Fruit fly (Drosophila melanogaster) whole organism, embryonic: Measurements from ENCODE around the gene Peritrophin-15a.
A peak's percentile ranks its signal among the peaks of the same experiment; 100 is the strongest.

Experiments
- Adf1 ChIP-seq: fragments of 200-800 bp; sonication (Bioruptor generic); IDR thresholded peaks from 2 replicates; pipeline ENCODE4 v1.3.6; 2022; ENCODE audit warnings: missing biosample characterization, missing genetic modification characterization
- BtbVII ChIP-seq: fragments of 200-800 bp; sonication (Bioruptor generic); optimal IDR thresholded peaks from 3 replicates; lab custom pipeline; 2017; ENCODE audit warnings: missing biosample characterization, mild to moderate bottlenecking, missing genetic modification characterization
- CG10366 ChIP-seq: fragments of 200-800 bp; sonication (Bioruptor generic); IDR thresholded peaks from 2 replicates; pipeline ENCODE4 v1.3.6; 2022; ENCODE audit warnings: missing biosample characterization, missing genetic modification characterization
- CG13287 ChIP-seq: fragments of 200-800 bp; sonication (Bioruptor generic); IDR thresholded peaks from 2 replicates; pipeline ENCODE4 v1.3.6; 2022; ENCODE audit warnings: missing biosample characterization, missing genetic modification characterization; ENCODE audit not compliant: partially characterized antibody
- CG14667 ChIP-seq: fragments of 200-800 bp; sonication (Bioruptor generic); IDR thresholded peaks from 2 replicates; pipeline ENCODE4 v1.3.6; 2022; ENCODE audit warnings: missing biosample characterization, missing genetic modification characterization
- CG15479 ChIP-seq: fragments of 200-800 bp; sonication (Bioruptor generic); optimal IDR thresholded peaks from 3 replicates; lab custom pipeline; 2019; ENCODE audit warnings: missing biosample characterization, mild to moderate bottlenecking, missing genetic modification characterization, moderate library complexity
- CG1792 ChIP-seq: fragments of 200-800 bp; sonication (Bioruptor generic); optimal IDR thresholded peaks from 2 replicates; lab custom pipeline; 2016; ENCODE audit warnings: missing biosample characterization, missing genetic modification characterization
- CG2199 ChIP-seq: fragments of 200-800 bp; sonication (Bioruptor generic); IDR thresholded peaks from 3 replicates; pipeline ENCODE4 v1.3.6; 2022; ENCODE audit warnings: missing biosample characterization, missing genetic modification characterization
- CG2678 ChIP-seq: fragments of 200-800 bp; sonication (Bioruptor generic); optimal IDR thresholded peaks from 3 replicates; lab custom pipeline; 2019; ENCODE audit warnings: missing biosample characterization, mild to moderate bottlenecking, missing genetic modification characterization, moderate library complexity
- CG3065 ChIP-seq: fragments of 200-800 bp; sonication (Bioruptor generic); optimal IDR thresholded peaks from 2 replicates; lab custom pipeline; 2016; ENCODE audit warnings: missing biosample characterization, missing genetic modification characterization
- CG34224 ChIP-seq: fragments of 200-800 bp; sonication (Bioruptor generic); IDR thresholded peaks from 3 replicates; pipeline ENCODE4 v1.3.6; 2022; ENCODE audit warnings: missing biosample characterization, missing genetic modification characterization; ENCODE audit not compliant: partially characterized antibody
- CG5180 ChIP-seq: fragments of 200-800 bp; sonication (Bioruptor generic); optimal IDR thresholded peaks from 3 replicates; lab custom pipeline; 2017; ENCODE audit warnings: missing biosample characterization, missing genetic modification characterization, mild to moderate bottlenecking, moderate library complexity, missing genetic modification reagents
- CG8281 ChIP-seq: fragments of 200-800 bp; sonication (Bioruptor generic); optimal IDR thresholded peaks from 2 replicates; lab custom pipeline; 2018; ENCODE audit warnings: missing biosample characterization, mild to moderate bottlenecking, missing genetic modification characterization, moderate library complexity
- Drgx ChIP-seq: fragments of 200-800 bp; sonication (Bioruptor generic); IDR thresholded peaks from 2 replicates; pipeline ENCODE4 v1.3.6; 2022; ENCODE audit warnings: missing biosample characterization, missing genetic modification characterization
- Ets65A ChIP-seq: fragments of 200-800 bp; sonication (Bioruptor generic); peaks from one replicate; lab custom pipeline; 2016; ENCODE audit warnings: missing biosample characterization, missing genetic modification characterization
- Fer3 ChIP-seq: fragments of 200-800 bp; sonication (Bioruptor generic); optimal IDR thresholded peaks from 2 replicates; lab custom pipeline; 2018; ENCODE audit warnings: missing biosample characterization, mild to moderate bottlenecking, missing genetic modification characterization, moderate library complexity
- Kr ChIP-seq: fragments of 200-800 bp; sonication (Bioruptor generic); optimal IDR thresholded peaks from 2 replicates; lab custom pipeline; 2017; ENCODE audit warnings: missing biosample characterization, mild to moderate bottlenecking, missing genetic modification characterization
- Med ChIP-seq: fragments of 200-800 bp; sonication (Bioruptor generic); peaks from one replicate; lab custom pipeline; 2016; ENCODE audit warnings: missing biosample characterization, missing genetic modification characterization, mild to moderate bottlenecking, inconsistent platforms, moderate library complexity
- Mrtf ChIP-seq: fragments of 200-800 bp; sonication (Bioruptor generic); IDR thresholded peaks from 3 replicates; pipeline ENCODE4 v1.3.6; 2022; ENCODE audit warnings: missing biosample characterization, missing genetic modification characterization
- Opbp ChIP-seq: fragments of 200-800 bp; sonication (Bioruptor generic); IDR thresholded peaks from 3 replicates; pipeline ENCODE4 v1.3.6; 2022; ENCODE audit warnings: missing biosample characterization, missing genetic modification characterization; ENCODE audit not compliant: partially characterized antibody
- Optix ChIP-seq: fragments of 200-800 bp; sonication (Bioruptor generic); IDR thresholded peaks from 3 replicates; pipeline ENCODE4 v1.3.6; 2022; ENCODE audit warnings: missing biosample characterization, missing genetic modification characterization
- Six4 ChIP-seq: fragments of 200-800 bp; sonication (Bioruptor generic); optimal IDR thresholded peaks from 2 replicates; lab custom pipeline; 2016; ENCODE audit warnings: missing biosample characterization, missing genetic modification characterization
- Trl ChIP-seq, 3 experiments: fragments of >200 bp in 2 of 3; fragments of 200-800 bp in 1 of 3; sonication (Bioruptor generic) in 1 of 3; optimal IDR thresholded peaks; 2 replicates in 1 of 3; 3 replicates in 2 of 3; lab custom pipeline; 2016 to 2017; ENCODE audit warnings: missing biosample characterization in 1 of 3, missing genetic modification characterization in 1 of 3
- abd-A ChIP-seq: fragments of 200-800 bp; sonication (Bioruptor generic); optimal IDR thresholded peaks from 3 replicates; lab custom pipeline; 2019; ENCODE audit warnings: missing biosample characterization, mild to moderate bottlenecking, missing genetic modification characterization, moderate library complexity
- chn ChIP-seq: fragments of 200-800 bp; sonication (Bioruptor generic); optimal IDR thresholded peaks from 2 replicates; lab custom pipeline; 2016; ENCODE audit warnings: missing biosample characterization, missing genetic modification characterization
- croc ChIP-seq: fragments of 200-800 bp; sonication (Bioruptor generic); conservative IDR thresholded peaks from 3 replicates; pipeline ENCODE4 v1.3.6; 2022; ENCODE audit warnings: missing biosample characterization, missing genetic modification characterization
- exex ChIP-seq: fragments of 200-800 bp; sonication (Bioruptor generic); optimal IDR thresholded peaks from 4 replicates; lab custom pipeline; 2018; ENCODE audit warnings: missing biosample characterization, mild to moderate bottlenecking, missing genetic modification characterization, moderate library complexity
- gcm ChIP-seq: fragments of 200-800 bp; sonication (Bioruptor generic); optimal IDR thresholded peaks from 2 replicates; lab custom pipeline; 2019; ENCODE audit warnings: missing biosample characterization, mild to moderate bottlenecking, missing genetic modification characterization, moderate library complexity
- gcm2 ChIP-seq: fragments of 200-800 bp; sonication (Bioruptor generic); optimal IDR thresholded peaks from 2 replicates; lab custom pipeline; 2016; ENCODE audit warnings: missing biosample characterization, missing genetic modification characterization
- gro ChIP-seq: fragments of 200-800 bp; sonication (Bioruptor generic); optimal IDR thresholded peaks from 2 replicates; lab custom pipeline; 2016; ENCODE audit warnings: missing biosample characterization, missing genetic modification characterization
- hbn ChIP-seq: fragments of 200-800 bp; sonication (Bioruptor generic); IDR thresholded peaks from 2 replicates; pipeline ENCODE4 v1.3.6; 2022; ENCODE audit warnings: missing biosample characterization, missing genetic modification characterization; ENCODE audit not compliant: partially characterized antibody
- her ChIP-seq: fragments of 200-800 bp; sonication (Bioruptor generic); optimal IDR thresholded peaks from 2 replicates; lab custom pipeline; 2016; ENCODE audit warnings: missing biosample characterization, missing genetic modification characterization
- nerfin-2 ChIP-seq: fragments of 200-800 bp; sonication (Bioruptor generic); IDR thresholded peaks from 2 replicates; pipeline ENCODE4 v1.3.6; 2022; ENCODE audit warnings: missing biosample characterization, missing genetic modification characterization; ENCODE audit not compliant: partially characterized antibody
- nom ChIP-seq: fragments of 200-800 bp; sonication (Bioruptor generic); optimal IDR thresholded peaks from 2 replicates; lab custom pipeline; 2017; ENCODE audit warnings: missing biosample characterization, missing genetic modification characterization, mild to moderate bottlenecking, moderate library complexity, missing genetic modification reagents
- odd ChIP-seq: fragments of 200-800 bp; sonication (Bioruptor generic); optimal IDR thresholded peaks from 2 replicates; lab custom pipeline; 2017; ENCODE audit warnings: missing biosample characterization, mild to moderate bottlenecking, missing genetic modification characterization
- pros ChIP-seq: fragments of 200-800 bp; sonication (Bioruptor generic); optimal IDR thresholded peaks from 3 replicates; lab custom pipeline; 2019; ENCODE audit warnings: missing biosample characterization, mild to moderate bottlenecking, missing genetic modification characterization, moderate library complexity
- row ChIP-seq: fragments of 200-800 bp; sonication (Bioruptor generic); IDR thresholded peaks from 3 replicates; pipeline ENCODE4 v1.3.6; 2022; ENCODE audit warnings: missing biosample characterization, missing genetic modification characterization
- sd ChIP-seq: fragments of 200-800 bp; sonication (Bioruptor generic); optimal IDR thresholded peaks from 3 replicates; lab custom pipeline; 2018; ENCODE audit warnings: missing biosample characterization, mild to moderate bottlenecking, missing genetic modification characterization, moderate library complexity
- ssp ChIP-seq: fragments of 200-800 bp; sonication (Bioruptor generic); IDR thresholded peaks from 2 replicates; pipeline ENCODE4 v1.3.6; 2022; ENCODE audit warnings: missing biosample characterization, missing genetic modification characterization
- twi ChIP-seq: fragments of 200-800 bp; optimal IDR thresholded peaks from 2 replicates; lab custom pipeline; 2019; ENCODE audit warnings: missing biosample characterization, mild to moderate bottlenecking, missing genetic modification characterization, moderate library complexity
- usp ChIP-seq: fragments of >200 bp; optimal IDR thresholded peaks from 2 replicates; lab custom pipeline; 2017; ENCODE audit warnings: missing biosample characterization, missing genetic modification characterization
- z ChIP-seq: fragments of 200-800 bp; sonication (Bioruptor generic); IDR thresholded peaks from 3 replicates; pipeline ENCODE4 v1.3.6; 2022; ENCODE audit warnings: missing biosample characterization, missing genetic modification characterization

The Peritrophin-15a gene

DNA sequence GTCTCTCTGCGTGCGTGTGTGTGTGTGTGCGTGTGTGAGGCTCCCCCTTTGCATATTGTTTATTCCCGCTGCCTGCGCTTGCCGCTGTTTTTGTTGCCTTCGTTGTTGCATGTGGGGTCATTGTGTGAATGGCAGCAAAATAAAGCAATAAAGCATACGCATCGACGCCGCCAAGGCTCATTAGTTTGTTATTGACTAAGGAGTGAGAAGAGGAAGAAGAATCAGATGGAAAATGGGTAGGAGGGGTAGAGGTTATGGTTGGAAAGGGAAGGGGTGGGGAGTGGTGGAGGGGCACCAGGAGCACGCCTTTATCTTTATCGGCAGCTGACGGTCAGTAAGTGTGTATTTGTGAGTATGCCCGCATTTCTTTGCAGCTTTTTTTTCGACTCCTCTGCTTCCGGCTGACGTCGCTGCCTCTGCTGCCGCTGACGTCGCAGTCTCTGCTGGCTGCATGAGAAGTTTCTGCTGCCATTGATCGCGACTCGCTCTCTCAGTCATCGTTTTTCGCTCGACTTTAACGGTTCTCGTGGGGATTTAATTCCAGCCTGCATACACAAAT, 23.6 kb upstream of the Peritrophin-15a start (continued):
- peak; percentile 2 for TF ChIP-seq CG8281 (tag; lab: Kevin White, UChicago)
- no peak for TF ChIP-seq CG10366
- TF ChIP-seq nerfin-2 (GFP tag; lab: Robert Waterston, UW): 0 out of 2 replicates have a peak, but pooled peaks have one; percentile 39
- TF ChIP-seq gcm2 (GFP tag; lab: Kevin White, UChicago): no peak
- peak; percentile 84 for TF ChIP-seq gcm (GFP tag; lab: Kevin White, UChicago)
- no peak for TF ChIP-seq CG14667 (GFP tag; lab: Robert Waterston, UW)
- TF ChIP-seq her (GFP tag; lab: Kevin White, UChicago): no peak
- peak; percentile 87 for TF ChIP-seq Adf1
- TF ChIP-seq odd (GFP tag; lab: Kevin White, UChicago): peak; percentile 36
- no peak for TF ChIP-seq CG15479
- peak; percentile 52 for TF ChIP-seq Kr (GFP tag; lab: Kevin White, UChicago)
- TF ChIP-seq Mrtf (GFP tag; lab: Robert Waterston, UW): 0 out of 3 replicates have a peak, but pooled peaks have one; percentile 17
- peak; percentile 1 for TF ChIP-seq abd-A (tag; lab: Kevin White, UChicago)
- TF ChIP-seq ssp: no peak
- TF ChIP-seq nom (GFP tag; lab: Kevin White, UChicago): peak; percentile 68
- TF ChIP-seq Fer3 (tag; lab: Kevin White, UChicago): no peak
- TF ChIP-seq pros (GFP tag; lab: Kevin White, UChicago): peak; percentile 77
- TF ChIP-seq Ets65A: no peak
- TF ChIP-seq, all 482 proteins: peak for 24

DNA sequence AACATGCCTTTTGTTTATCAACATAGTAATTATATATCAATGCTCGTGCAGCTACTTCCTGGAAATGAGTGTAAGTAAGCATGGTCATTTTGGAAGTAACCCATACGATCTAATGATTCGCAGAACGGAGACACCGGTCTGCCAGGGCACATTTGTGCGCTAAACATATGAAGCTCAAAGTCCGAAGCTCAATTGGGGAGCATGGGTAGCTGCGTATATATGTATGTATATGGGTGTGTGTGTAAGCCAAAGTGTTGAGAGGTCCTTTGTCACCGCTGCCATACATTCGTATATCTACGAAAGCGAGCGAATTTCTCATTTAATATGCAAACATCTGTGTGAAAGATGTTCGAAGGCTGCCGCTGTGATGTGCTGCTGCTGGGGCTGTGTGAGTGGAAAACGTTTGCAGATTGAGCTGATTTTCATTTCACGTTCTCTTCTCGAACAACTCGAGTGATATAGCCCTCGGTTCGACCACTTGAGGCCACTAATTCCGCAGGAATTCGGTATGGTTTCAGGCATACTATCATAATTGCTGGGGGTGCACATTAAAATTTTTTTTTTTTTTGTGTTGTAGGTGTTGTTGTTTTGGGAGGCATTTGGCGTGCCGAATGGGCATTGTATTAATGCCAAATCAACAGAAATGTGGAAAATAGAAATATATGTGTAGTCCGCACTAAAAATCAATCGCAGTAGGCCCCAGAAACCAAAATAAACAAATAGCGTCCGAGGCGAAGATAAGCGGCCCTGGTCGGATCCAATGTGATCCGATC, 22.4 kb upstream of the Peritrophin-15a start:
- peak; percentile 82 for TF ChIP-seq z
- peak; percentile 65 for TF ChIP-seq Med (GFP tag; lab: Kevin White, UChicago)
- peak; percentile 85 for TF ChIP-seq sd (tag; lab: Kevin White, UChicago)
- 0 out of 2 replicates have a peak, but pooled peaks have one; percentile 24 for TF ChIP-seq Drgx (GFP tag; lab: Robert Waterston, UW)
- TF ChIP-seq CG3065: no peak
- TF ChIP-seq nom (GFP tag; lab: Kevin White, UChicago): peak; percentile 83
- TF ChIP-seq CG5180 (GFP tag; lab: Kevin White, UChicago): peak; percentile 51
- TF ChIP-seq Optix: no peak
- TF ChIP-seq exex: no peak
- peak; percentile 88 for TF ChIP-seq twi
- TF ChIP-seq abd-A (tag; lab: Kevin White, UChicago): peak; percentile 33

DNA sequence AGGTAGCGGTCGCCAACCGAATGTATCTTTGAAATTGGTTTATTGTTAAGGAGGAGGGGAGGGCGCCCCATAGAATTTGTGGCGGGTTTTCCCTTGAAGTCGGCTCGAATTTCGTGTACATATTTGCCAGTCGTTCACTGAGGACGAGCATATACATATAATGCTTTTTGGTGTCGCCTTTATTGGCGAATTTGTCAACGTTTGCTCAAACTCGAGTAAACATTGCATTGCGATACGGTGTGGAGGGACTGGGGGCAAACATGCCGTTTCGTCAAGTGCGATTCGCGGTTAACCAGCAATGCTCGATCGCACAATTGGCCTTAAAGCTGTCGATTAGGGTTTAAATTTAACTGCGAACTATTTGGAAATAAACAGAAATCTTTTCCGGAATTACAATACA, 21.7 kb upstream of the Peritrophin-15a start:
- TF ChIP-seq CG34224 (GFP tag; lab: Robert Waterston, UW) (no peak), CG2199 (0 out of 3 replicates have a peak, but pooled peaks have one; percentile 8)

dm6 chr2L:8416350-8417046, 20.6 kb upstream of the Peritrophin-15a start:
- TF ChIP-seq usp (GFP tag; lab: Kevin White, UChicago) (no peak), croc (no peak), Opbp (GFP tag; lab: Robert Waterston, UW) (peak; percentile 11; the same call in 1 of the 3 replicates), gcm2 (GFP tag; lab: Kevin White, UChicago) (no peak), BtbVII (GFP tag; lab: Kevin White, UChicago) (no peak), CG2678 (tag; lab: Kevin White, UChicago) (no peak), Trl (optimal IDR thresholded peaks at IDR 0.05; lab: Kevin White, UChicago) (peak; percentile 73 to 90), Trl (GFP tag; optimal IDR thresholded peaks at IDR 0.05; lab: Kevin White, UChicago) (peak; percentile 50), CG13287 (GFP tag; lab: Robert Waterston, UW) (peak; percentile 17; the same call in 1 of the 2 replicates), gro (GFP tag; lab: Kevin White, UChicago) (peak; percentile 24), CG1792 (no peak), hbn (GFP tag; lab: Robert Waterston, UW) (0 out of 2 replicates have a peak, but pooled peaks have one; percentile 15), Six4 (no peak), chn (GFP tag; lab: Kevin White, UChicago) (peak; percentile 42), row (peak; percentile 44; the same call in 2 of the 3 replicates)
